Worm (Caenorhabditis elegans) whole organism, L1 larva: ENCODE measurements around the gene rpt-6.
A peak's percentile ranks its signal among the peaks of the same experiment; 100 is the strongest.

ENCODE experiments used
- F16B12.6 ChIP-seq: fragments of 150-350 bp; optimal IDR thresholded peaks from 2 replicates; lab custom pipeline; 2014; ENCODE audit warnings: missing biosample characterization, missing genetic modification characterization
- blmp-1 ChIP-seq: fragments of 150-350 bp; optimal IDR thresholded peaks from 2 replicates; lab custom pipeline; 2014; ENCODE audit warnings: missing biosample characterization, missing genetic modification characterization
- ceh-82 ChIP-seq, 3 experiments: fragments of 150-350 bp in 1 of 3; sonication (generic microtip) in 2 of 3; optimal IDR thresholded peaks; 2 replicates each; lab custom pipeline; 2014 to 2017; ENCODE audit warnings: missing biosample characterization in 3 of 3, missing genetic modification characterization in 3 of 3
- dpl-1 ChIP-seq, 3 experiments: fragments of 150-350 bp in 2 of 3; sonication (generic microtip) in 1 of 3; optimal IDR thresholded peaks; 2 replicates each; lab custom pipeline; 2014 to 2017; ENCODE audit warnings: missing biosample characterization in 3 of 3, missing genetic modification characterization in 3 of 3, missing genetic modification reagents in 3 of 3
- dsc-1 ChIP-seq: sonication (generic microtip); optimal IDR thresholded peaks from 2 replicates; lab custom pipeline; 2016; ENCODE audit warnings: mild to moderate bottlenecking, missing genetic modification characterization, missing compliant biosample characterization
- efl-1 ChIP-seq, 4 experiments: fragments of 150-350 bp; optimal IDR thresholded peaks in 3 of 4; peaks in 1 of 4; 1 replicate in 1 of 4; 2 replicates in 3 of 4; lab custom pipeline; 2014; ENCODE audit warnings: missing biosample characterization in 2 of 4, missing genetic modification characterization in 2 of 4, missing genetic modification reagents in 2 of 4
- egl-13 ChIP-seq: sonication (generic microtip); optimal IDR thresholded peaks from 2 replicates; lab custom pipeline; 2016; ENCODE audit warnings: missing genotype, missing genetic modification reagents, missing genetic modification characterization, missing compliant biosample characterization
- elt-3 ChIP-seq, 6 experiments: fragments of 150-350 bp in 1 of 6; sonication (generic microtip); optimal IDR thresholded peaks; 2 replicates each; lab custom pipeline; 2017 to 2018; ENCODE audit warnings: missing biosample characterization in 6 of 6, missing genetic modification characterization in 6 of 6, inconsistent platforms in 1 of 6
- fkh-10 ChIP-seq: sonication (generic microtip); optimal IDR thresholded peaks from 2 replicates; lab custom pipeline; 2017; ENCODE audit warnings: missing biosample characterization, missing genetic modification reagents, missing genetic modification characterization
- fkh-8 ChIP-seq: sonication (generic microtip); optimal IDR thresholded peaks from 2 replicates; lab custom pipeline; 2016; ENCODE audit warnings: mild to moderate bottlenecking, missing genetic modification characterization, missing compliant biosample characterization
- grh-1 ChIP-seq: fragments of 200-800 bp; sonication (Bioruptor generic); IDR thresholded peaks from 2 replicates; pipeline ENCODE4 v1.3.6; 2022; ENCODE audit warnings: missing genetic modification reagents, missing genetic modification characterization, missing compliant biosample characterization
- hlh-4 ChIP-seq: sonication (generic microtip); optimal IDR thresholded peaks from 2 replicates; lab custom pipeline; 2016; ENCODE audit warnings: mild to moderate bottlenecking, missing genetic modification characterization, missing compliant biosample characterization
- isw-1 ChIP-seq: fragments of 200-800 bp; sonication (Bioruptor generic); IDR thresholded peaks from 2 replicates; pipeline ENCODE4 v1.3.6; 2022; ENCODE audit warnings: missing genetic modification characterization, missing compliant biosample characterization
- lin-13 ChIP-seq: fragments of 150-350 bp; optimal IDR thresholded peaks from 2 replicates; lab custom pipeline; 2014; ENCODE audit warnings: missing biosample characterization, missing genetic modification reagents, missing genetic modification characterization
- lin-14 ChIP-seq: fragments of 200-800 bp; sonication (Bioruptor generic); optimal IDR thresholded peaks from 2 replicates; lab custom pipeline; 2018; ENCODE audit warnings: mild to moderate bottlenecking, missing genetic modification characterization, moderate library complexity, missing compliant biosample characterization
- lin-35 ChIP-seq, 2 experiments: fragments of 150-350 bp; optimal IDR thresholded peaks; 2 replicates each; lab custom pipeline; 2014; ENCODE audit warnings: missing biosample characterization in 2 of 2, missing genetic modification characterization in 2 of 2, missing genetic modification reagents in 2 of 2
- lir-3 ChIP-seq: sonication (generic microtip); optimal IDR thresholded peaks from 2 replicates; lab custom pipeline; 2016; ENCODE audit warnings: mild to moderate bottlenecking, missing genetic modification characterization, moderate library complexity, missing compliant biosample characterization; ENCODE audit not compliant: poor library complexity
- lsy-2 ChIP-seq, 2 experiments: fragments of 150-350 bp; optimal IDR thresholded peaks; 2 replicates each; lab custom pipeline; 2014; ENCODE audit warnings: missing biosample characterization in 2 of 2, missing genetic modification characterization in 2 of 2
- mep-1 ChIP-seq: fragments of 150-350 bp; optimal IDR thresholded peaks from 2 replicates; lab custom pipeline; 2014; ENCODE audit warnings: missing biosample characterization, missing genetic modification characterization
- nhr-19 ChIP-seq: fragments of 200-800 bp; sonication (Bioruptor generic); conservative IDR thresholded peaks from 2 replicates; pipeline ENCODE4 v1.3.6; 2022; ENCODE audit warnings: missing genetic modification characterization, missing compliant biosample characterization
- nhr-20 ChIP-seq: sonication (generic microtip); optimal IDR thresholded peaks from 2 replicates; lab custom pipeline; 2016; ENCODE audit warnings: mild to moderate bottlenecking, missing genetic modification characterization, missing compliant biosample characterization
- nhr-237 ChIP-seq: fragments of 150-350 bp; optimal IDR thresholded peaks from 2 replicates; lab custom pipeline; 2014; ENCODE audit warnings: missing biosample characterization, missing genetic modification characterization
- nhr-71 ChIP-seq: sonication (generic microtip); optimal IDR thresholded peaks from 2 replicates; lab custom pipeline; 2016; ENCODE audit warnings: mild to moderate bottlenecking, missing genetic modification characterization, moderate library complexity, missing compliant biosample characterization
- pag-3 ChIP-seq: sonication (generic microtip); optimal IDR thresholded peaks from 2 replicates; lab custom pipeline; 2017; ENCODE audit warnings: missing genetic modification characterization, mild to moderate bottlenecking, missing compliant biosample characterization, antibody characterized with exemption, borderline replicate concordance; ENCODE audit not compliant: insufficient read depth
- rnt-1 ChIP-seq: sonication (generic microtip); optimal IDR thresholded peaks from 2 replicates; lab custom pipeline; 2016; ENCODE audit warnings: mild to moderate bottlenecking, missing genetic modification characterization, moderate library complexity, missing compliant biosample characterization
- skn-1 ChIP-seq: fragments of 150-350 bp; optimal IDR thresholded peaks from 2 replicates; lab custom pipeline; 2014; ENCODE audit warnings: missing biosample characterization, missing genetic modification characterization
- snu-23 ChIP-seq: sonication (generic microtip); optimal IDR thresholded peaks from 2 replicates; lab custom pipeline; 2016; ENCODE audit warnings: missing genetic modification characterization, missing compliant biosample characterization
- sox-4 ChIP-seq: sonication (generic microtip); optimal IDR thresholded peaks from 2 replicates; lab custom pipeline; 2016; ENCODE audit warnings: missing genetic modification characterization, missing compliant biosample characterization
- swsn-7 ChIP-seq: sonication (generic microtip); optimal IDR thresholded peaks from 2 replicates; lab custom pipeline; 2016; ENCODE audit warnings: missing genetic modification characterization, missing compliant biosample characterization
- tbx-2 ChIP-seq: sonication (generic microtip); optimal IDR thresholded peaks from 2 replicates; lab custom pipeline; 2016; ENCODE audit warnings: missing genetic modification characterization, missing compliant biosample characterization
- unc-86 ChIP-seq: sonication (generic microtip); optimal IDR thresholded peaks from 2 replicates; lab custom pipeline; 2016; ENCODE audit warnings: missing genetic modification characterization, missing compliant biosample characterization
- unc-98 ChIP-seq: fragments of 200-800 bp; sonication (Bioruptor generic); IDR thresholded peaks from 2 replicates; pipeline ENCODE4 v1.3.6; 2022; ENCODE audit warnings: missing genetic modification characterization, missing compliant biosample characterization
- xbp-1 ChIP-seq: sonication (generic microtip); optimal IDR thresholded peaks from 2 replicates; lab custom pipeline; 2016; ENCODE audit warnings: missing genetic modification characterization, missing compliant biosample characterization
- ztf-4 ChIP-seq: fragments of 150-350 bp; optimal IDR thresholded peaks from 2 replicates; lab custom pipeline; 2014; ENCODE audit warnings: missing biosample characterization, missing genetic modification characterization

Gene rpt-6

ce11 chrIII:12368462-12369306, 1.6 kb upstream of the rpt-6 start, which contains the start of gene his-72 (continued):
- TF ChIP-seq lir-3 (tag; lab: Kevin White, UChicago) (peak; percentile 13), nhr-237 (tag; lab: Kevin White, UChicago) (no peak), grh-1 (GFP tag; lab: Robert Waterston, UW) (peak; percentile 38; the same call in 1 of the 2 replicates), ceh-82 (tag; optimal IDR thresholded peaks at IDR 0.05; lab: Kevin White, UChicago) (peak in 2 of 3 experiments; percentile 56 to 75)

ce11 chrIII:12369476-12369875, 780 bp upstream of the rpt-6 start:
- TF ChIP-seq unc-86 (tag; lab: Kevin White, UChicago) (peak; percentile 51), fkh-8 (peak; percentile 92), snu-23 (peak; percentile 50), fkh-10 (GFP tag; lab: Kevin White, UChicago) (no peak), lsy-2 (tag; optimal IDR thresholded peaks at IDR 0.05; lab: Kevin White, UChicago) (peak; percentile 43 to 49), blmp-1 (tag; lab: Kevin White, UChicago) (peak; percentile 20), hlh-4 (no peak), egl-13 (tag; lab: Kevin White, UChicago) (no peak), nhr-71 (tag; lab: Kevin White, UChicago) (peak; percentile 56), lin-13 (peak; percentile 28), mep-1 (tag; lab: Kevin White, UChicago) (peak; percentile 59), sox-4 (no peak), lin-35 (GFP tag; optimal IDR thresholded peaks at IDR 0.05; lab: Kevin White, UChicago) (peak; percentile 60 to 65), dpl-1 (GFP tag; optimal IDR thresholded peaks at IDR 0.05; lab: Kevin White, UChicago) (peak in 2 of 3 experiments; percentile 49 to 52), lin-14 (GFP tag; lab: Kevin White, UChicago) (peak; percentile 67), efl-1 (optimal IDR thresholded peaks at IDR 0.05; lab: Kevin White, UChicago) (peak; percentile 69 to 72), efl-1 (GFP tag; optimal IDR thresholded peaks at IDR 0.05 in 1 of 2; lab: Kevin White, UChicago) (peak; percentile 48 to 96), isw-1 (GFP tag; lab: Robert Waterston, UW) (peak; percentile 29), unc-98 (GFP tag; lab: Robert Waterston, UW) (no peak), tbx-2 (tag; lab: Kevin White, UChicago) (peak; percentile 6), F16B12.6 (tag; lab: Kevin White, UChicago) (peak; percentile 70), skn-1 (tag; lab: Kevin White, UChicago) (peak; percentile 33), dsc-1 (tag; lab: Kevin White, UChicago) (peak; percentile 59), xbp-1 (no peak), swsn-7 (tag; lab: Kevin White, UChicago) (peak; percentile 83), nhr-19 (GFP tag; lab: Robert Waterston, UW) (peak; percentile 17; the same call in 1 of the 2 replicates), ceh-82 (tag; optimal IDR thresholded peaks at IDR 0.05; lab: Kevin White, UChicago) (peak; percentile 44 to 61 (median 61)), rnt-1 (tag; lab: Kevin White, UChicago) (peak; percentile 68), ztf-4 (tag; lab: Kevin White, UChicago) (peak; percentile 23), nhr-20 (tag; lab: Kevin White, UChicago) (peak; percentile 42), pag-3 (tag; lab: Kevin White, UChicago) (no peak), elt-3 (tag; optimal IDR thresholded peaks at IDR 0.05; lab: Kevin White, UChicago) (no peak)
